Fruit fly (Drosophila melanogaster): ENCODE results near the gene CG33299.

dm6 chr2L:9693924-9694610 lies 37.7 kb downstream of the CG33299 start:
- TF ChIP-seq CG8478 (optimal IDR thresholded peaks at IDR 0.05), result no peak
- TF ChIP-seq CTCF (optimal IDR thresholded peaks at IDR 0.05), result no peak
